Worm (Caenorhabditis elegans): ENCODE results near the gene R12C12.10.

R12C12.10 gene

ce11 chrII:6025647-6026046 is 17.4 kb downstream of the R12C12.10 start:
- TF ChIP-seq nhr-80 (tag; optimal IDR thresholded peaks at IDR 0.05) (peak; percentile 40), rcor-1 (GFP tag; IDR thresholded peaks at IDR 0.05) (no peak), dpff-1 (tag; optimal IDR thresholded peaks at IDR 0.05) (no peak)

ce11 chrII:6024879-6025278 is 18.2 kb downstream of the R12C12.10 start, which contains the start of gene R12C12.9:
TSS of gene R12C12.9 (minus strand) at chrII:6024979.
- TF ChIP-seq lag-1 (GFP tag; IDR thresholded peaks at IDR 0.05) = no peak
- no peak for TF ChIP-seq cebp-2 (GFP tag; IDR thresholded peaks at IDR 0.05)
- no peak for TF ChIP-seq nfyb-1 (GFP tag; IDR thresholded peaks at IDR 0.05)
- no peak for TF ChIP-seq hmg-1.2 (GFP tag; IDR thresholded peaks at IDR 0.05)
- TF ChIP-seq dpff-1 (tag; optimal IDR thresholded peaks at IDR 0.05) = no peak
- TF ChIP-seq K12H6.12 (tag; optimal IDR thresholded peaks at IDR 0.05) = no peak
- no peak for TF ChIP-seq C17E4.6 (GFP tag; IDR thresholded peaks at IDR 0.05)
- TF ChIP-seq madf-10 (tag; optimal IDR thresholded peaks at IDR 0.05) = no peak

ce11 chrII:6022596-6022995 is 20.5 kb downstream of the R12C12.10 start:
- TF ChIP-seq ets-4 (GFP tag; optimal IDR thresholded peaks at IDR 0.05) = no peak
- TF ChIP-seq ztf-26 (tag; optimal IDR thresholded peaks at IDR 0.05) = no peak
- TF ChIP-seq cebp-2 (GFP tag; IDR thresholded peaks at IDR 0.05) = no peak
- peak; percentile 83 for TF ChIP-seq zfh-2 (GFP tag; conservative IDR thresholded peaks at IDR 0.05)
- no peak for TF ChIP-seq fkh-3 (tag; optimal IDR thresholded peaks at IDR 0.05)
- no peak for TF ChIP-seq Y53G8AR.9 (GFP tag; conservative IDR thresholded peaks at IDR 0.05)
- TF ChIP-seq rec-8 (tag; optimal IDR thresholded peaks at IDR 0.05) = no peak
- TF ChIP-seq egrh-3 (GFP tag; IDR thresholded peaks at IDR 0.05) = peak; percentile 98
- TF ChIP-seq egl-44 (GFP tag; IDR thresholded peaks at IDR 0.05) = no peak
- no peak for TF ChIP-seq lin-26 (GFP tag; IDR thresholded peaks at IDR 0.05)
- no peak for TF ChIP-seq K12H6.12 (tag; optimal IDR thresholded peaks at IDR 0.05)
- TF ChIP-seq F57C9.4 (tag; optimal IDR thresholded peaks at IDR 0.05) = no peak
- no peak for TF ChIP-seq ZK185.1 (tag; optimal IDR thresholded peaks at IDR 0.05; ENCODE audit: poor library complexity, severe bottlenecking)
- TF ChIP-seq mcd-1 (GFP tag; IDR thresholded peaks at IDR 0.05) = peak; percentile 16; the same call in 1 of the 2 replicates
- TF ChIP-seq ceh-58 (GFP tag; IDR thresholded peaks at IDR 0.05) = no peak
- no peak for TF ChIP-seq attf-5 (GFP tag; optimal IDR thresholded peaks at IDR 0.05)
- TF ChIP-seq F49E8.2 (tag; optimal IDR thresholded peaks at IDR 0.05; ENCODE audit: insufficient read depth) = no peak

ce11 chrII:6020353-6020752 is 22.7 kb downstream of the R12C12.10 start, which contains the start of gene ZK84.1:
TSS of gene ZK84.1 (plus strand) at chrII:6020653.
- TF ChIP-seq chd-7 (tag; optimal IDR thresholded peaks at IDR 0.05) (no peak), lin-54 (GFP tag; optimal IDR thresholded peaks at IDR 0.05) (no peak), nhr-80 (tag; optimal IDR thresholded peaks at IDR 0.05) (no peak), egl-44 (GFP tag; IDR thresholded peaks at IDR 0.05) (no peak)

ce11 chrII:6016410-6016809 is 26.7 kb downstream of the R12C12.10 start, which contains the start of gene ZK84.5:
TSS of gene ZK84.5 (minus strand) at chrII:6016510.
- TF ChIP-seq ztf-28 (GFP tag; IDR thresholded peaks at IDR 0.05) = no peak
- TF ChIP-seq cebp-2 (GFP tag; IDR thresholded peaks at IDR 0.05) = no peak
- TF ChIP-seq rpc-1 (optimal IDR thresholded peaks at IDR 0.05) = no peak
- no peak for TF ChIP-seq rpc-1 (tag; optimal IDR thresholded peaks at IDR 0.05)
- no peak for TF ChIP-seq ceh-100 (GFP tag; IDR thresholded peaks at IDR 0.05)
- no peak for TF ChIP-seq Y79H2A.3 (GFP tag; conservative IDR thresholded peaks at IDR 0.05)
- TF ChIP-seq F49E8.2 (tag; optimal IDR thresholded peaks at IDR 0.05; ENCODE audit: insufficient read depth) = no peak
- TF ChIP-seq hlh-26 (GFP tag; conservative IDR thresholded peaks at IDR 0.05) = no peak
- no peak for TF ChIP-seq B0019.2 (GFP tag; conservative IDR thresholded peaks at IDR 0.05)
- no peak for TF ChIP-seq K11D2.4 (GFP tag; IDR thresholded peaks at IDR 0.05)
- no peak for TF ChIP-seq unc-62 (GFP tag; optimal IDR thresholded peaks at IDR 0.05)
- no peak for TF ChIP-seq lin-26 (GFP tag; IDR thresholded peaks at IDR 0.05)
